Worm (Caenorhabditis elegans) whole organism, young adult: ENCODE data around the gene T01D3.6.

Experiments
- B0019.2 ChIP-seq: fragments of 200-800 bp; sonication (Bioruptor generic); conservative IDR thresholded peaks from 2 replicates; pipeline ENCODE4 v1.3.6; 2022; ENCODE audit warnings: missing genetic modification reagents, missing genetic modification characterization, missing compliant biosample characterization
- C17E4.6 ChIP-seq: fragments of 200-800 bp; sonication (Bioruptor generic); IDR thresholded peaks from 2 replicates; pipeline ENCODE4 v1.3.6; 2022; ENCODE audit warnings: missing genetic modification reagents, missing genetic modification characterization, missing compliant biosample characterization
- T07F8.4 ChIP-seq: sonication (generic microtip); optimal IDR thresholded peaks from 2 replicates; lab custom pipeline; 2016; ENCODE audit warnings: mild to moderate bottlenecking, missing genetic modification characterization, moderate library complexity, missing compliant biosample characterization
- Y79H2A.3 ChIP-seq: fragments of 200-800 bp; sonication (Bioruptor generic); conservative IDR thresholded peaks from 2 replicates; pipeline ENCODE4 v1.3.6; 2022; ENCODE audit warnings: missing genetic modification reagents, missing genetic modification characterization, missing compliant biosample characterization
- ama-1 ChIP-seq, 3 experiments: fragments of 150-350 bp in 1 of 3; sonication (generic microtip) in 2 of 3; optimal IDR thresholded peaks; 2 replicates each; lab custom pipeline; 2014 to 2018; ENCODE audit warnings: missing biosample characterization in 2 of 3, missing genetic modification characterization in 2 of 3, missing genetic modification reagents in 2 of 3
- cebp-1 ChIP-seq, 2 experiments: fragments of 200-800 bp in 1 of 2; sonication (Bioruptor generic) in 1 of 2; sonication (generic microtip) in 1 of 2; IDR thresholded peaks in 1 of 2; optimal IDR thresholded peaks in 1 of 2; 2 replicates each; pipeline versions ENCODE4 v1.3.6 to Lab custom; 2017 to 2022; ENCODE audit warnings: missing compliant biosample characterization in 2 of 2, missing genetic modification characterization in 2 of 2, mild to moderate bottlenecking in 1 of 2, missing genetic modification reagents in 1 of 2, moderate library complexity in 1 of 2
- lin-40 ChIP-seq: sonication (generic microtip); optimal IDR thresholded peaks from 2 replicates; lab custom pipeline; 2016; ENCODE audit warnings: missing genetic modification characterization, mild to moderate bottlenecking, missing compliant biosample characterization, missing genotype, missing genetic modification reagents
- lsl-1 ChIP-seq: fragments of 200-800 bp; sonication (Bioruptor generic); optimal IDR thresholded peaks from 2 replicates; lab custom pipeline; 2018; ENCODE audit warnings: mild to moderate bottlenecking, missing genetic modification characterization, moderate library complexity, missing compliant biosample characterization
- mxl-1 ChIP-seq: sonication (generic microtip); optimal IDR thresholded peaks from 2 replicates; lab custom pipeline; 2016; ENCODE audit warnings: missing genetic modification characterization, missing compliant biosample characterization
- nhr-90 ChIP-seq: sonication (generic microtip); optimal IDR thresholded peaks from 2 replicates; lab custom pipeline; 2016; ENCODE audit warnings: missing genotype, mild to moderate bottlenecking, missing genetic modification characterization, missing compliant biosample characterization
- snpc-4 ChIP-seq, 5 experiments: fragments of 150-350 bp in 1 of 5; sonication (generic microtip) in 4 of 5; optimal IDR thresholded peaks; 2 replicates each; lab custom pipeline; 2014 to 2018; ENCODE audit warnings: missing genetic modification characterization in 5 of 5, missing biosample characterization in 3 of 5, antibody characterized with exemption in 2 of 5, mild to moderate bottlenecking in 2 of 5, missing compliant biosample characterization in 2 of 5, missing genotype in 2 of 5, moderate library complexity in 2 of 5, missing genetic modification reagents in 1 of 5
- zfh-2 ChIP-seq: fragments of 200-800 bp; sonication (Bioruptor generic); conservative IDR thresholded peaks from 2 replicates; pipeline ENCODE4 v1.3.6; 2022; ENCODE audit warnings: missing genetic modification reagents, missing genetic modification characterization, missing compliant biosample characterization

DNA sequence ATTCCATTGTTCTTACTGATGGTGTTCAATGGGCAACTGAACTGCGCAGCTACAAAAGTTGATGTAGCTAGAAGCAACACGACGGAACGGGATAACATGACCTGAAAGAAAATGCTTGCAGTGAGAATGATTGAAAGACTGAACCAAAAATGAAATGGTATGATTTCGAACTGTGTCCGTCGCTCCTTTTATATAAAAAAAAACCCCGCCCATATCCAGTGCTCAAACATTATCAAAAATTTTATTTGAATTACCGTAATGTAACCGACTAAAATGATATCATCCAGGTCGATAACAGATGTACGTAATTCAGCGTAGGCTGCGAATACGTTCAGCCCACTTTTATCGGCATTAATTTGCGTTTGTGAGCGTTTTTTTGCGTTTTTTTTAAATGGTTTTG, 21.8 kb downstream of the T01D3.6 start, which contains the start of gene irg-5:
- TF ChIP-seq C17E4.6 (GFP tag; lab: Robert Waterston, UW) (no peak), B0019.2 (GFP tag; lab: Robert Waterston, UW) (no peak), zfh-2 (GFP tag; lab: Robert Waterston, UW) (no peak), mxl-1 (no peak), T07F8.4 (tag; lab: Kevin White, UChicago) (no peak), cebp-1 (GFP tag; IDR thresholded peaks at IDR 0.05; lab: Robert Waterston, UW) (no peak), cebp-1 (tag; optimal IDR thresholded peaks at IDR 0.05; lab: Kevin White, UChicago) (no peak), Y79H2A.3 (no peak), snpc-4 (GFP tag; optimal IDR thresholded peaks at IDR 0.05; lab: Kevin White, UChicago) (no peak), snpc-4 (tag; optimal IDR thresholded peaks at IDR 0.05; lab: Kevin White, UChicago) (no peak), lin-40 (tag; lab: Kevin White, UChicago) (no peak), ama-1 (optimal IDR thresholded peaks at IDR 0.05; lab: Kevin White, UChicago) (no peak), ama-1 (GFP tag; optimal IDR thresholded peaks at IDR 0.05; lab: Kevin White, UChicago) (no peak), nhr-90 (tag; lab: Kevin White, UChicago) (no peak), lsl-1 (GFP tag; lab: Kevin White, UChicago) (no peak)
